Worm (Caenorhabditis elegans) whole organism, L3 larva: ENCODE measurements around the gene F09C6.13.

Experiments
- R02D3.7 ChIP-seq: fragments of 150-350 bp; optimal IDR thresholded peaks from 2 replicates; lab custom pipeline; 2014; ENCODE audit warnings: missing biosample characterization, missing genetic modification characterization
- ceh-9 ChIP-seq: sonication (generic microtip); optimal IDR thresholded peaks from 2 replicates; lab custom pipeline; 2018; ENCODE audit warnings: missing biosample characterization, missing genetic modification characterization
- eor-1 ChIP-seq, 2 experiments: fragments of 150-350 bp; optimal IDR thresholded peaks; 2 replicates each; lab custom pipeline; 2014 to 2018; ENCODE audit warnings: missing biosample characterization in 2 of 2, missing genetic modification characterization in 2 of 2
- nhr-11 ChIP-seq: fragments of 150-350 bp; optimal IDR thresholded peaks from 2 replicates; lab custom pipeline; 2014; ENCODE audit warnings: missing biosample characterization, missing genetic modification characterization
- nhr-237 ChIP-seq: fragments of 150-350 bp; optimal IDR thresholded peaks from 2 replicates; lab custom pipeline; 2014; ENCODE audit warnings: missing biosample characterization, missing genetic modification characterization
- nhr-77 ChIP-seq: fragments of 150-350 bp; optimal IDR thresholded peaks from 2 replicates; lab custom pipeline; 2014; ENCODE audit warnings: missing biosample characterization, missing genetic modification characterization
- zag-1 ChIP-seq: fragments of 150-350 bp; optimal IDR thresholded peaks from 2 replicates; lab custom pipeline; 2014; ENCODE audit warnings: missing biosample characterization, missing genetic modification characterization
- ztf-11 ChIP-seq: fragments of 150-350 bp; optimal IDR thresholded peaks from 2 replicates; lab custom pipeline; 2014; ENCODE audit warnings: missing biosample characterization, missing genetic modification characterization

ce11 chrV:16893440-16893839 lies 8.6 kb downstream of the F09C6.13 start, which contains the start of gene F09C6.15:
- no peak for TF ChIP-seq ceh-9 (tag; lab: Kevin White, UChicago)
- TF ChIP-seq nhr-11, result no peak
- TF ChIP-seq ztf-11 (tag; lab: Kevin White, UChicago), result no peak
- TF ChIP-seq nhr-237 (tag; lab: Kevin White, UChicago), result no peak
- no peak for TF ChIP-seq eor-1 (tag; optimal IDR thresholded peaks at IDR 0.05; lab: Kevin White, UChicago)
- TF ChIP-seq nhr-77 (tag; lab: Kevin White, UChicago), result no peak
- TF ChIP-seq zag-1, result no peak
- no peak for TF ChIP-seq R02D3.7 (tag; lab: Kevin White, UChicago)
